Fruit fly (Drosophila melanogaster): Measurements from ENCODE around the gene Alms1a.

Alms1a gene

DNA sequence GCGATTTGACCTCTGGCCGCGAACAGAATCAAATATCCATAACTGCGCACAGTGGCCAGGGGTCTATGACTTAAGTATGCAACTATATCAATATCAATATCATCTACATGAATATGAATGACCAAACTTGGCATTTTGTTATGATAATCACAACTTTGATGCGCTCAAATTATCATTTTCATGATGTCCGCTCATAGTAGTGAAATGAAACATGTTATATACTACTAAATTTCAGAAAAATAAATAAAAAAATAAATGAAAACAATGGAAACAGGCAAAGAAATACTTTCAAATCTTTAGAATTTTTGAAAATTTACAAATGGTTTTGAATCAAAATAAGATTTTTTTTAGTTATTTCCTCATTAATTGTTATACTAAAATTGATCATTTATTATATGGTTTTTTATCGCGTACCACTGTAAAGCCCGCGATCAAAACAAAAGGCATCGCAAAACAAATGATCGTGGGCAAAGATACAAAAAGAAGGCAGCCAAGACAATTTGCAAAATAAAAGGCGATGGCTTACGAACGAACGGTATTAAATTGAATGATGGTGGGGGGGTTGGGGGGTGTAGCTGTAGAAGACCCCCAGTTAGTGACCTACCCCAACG is 24.9 kb upstream of the Alms1a start:
- TF ChIP-seq Crg-1 (GFP tag; optimal IDR thresholded peaks at IDR 0.05) (no peak), Hr96 (GFP tag; optimal IDR thresholded peaks at IDR 0.05) (no peak)

DNA sequence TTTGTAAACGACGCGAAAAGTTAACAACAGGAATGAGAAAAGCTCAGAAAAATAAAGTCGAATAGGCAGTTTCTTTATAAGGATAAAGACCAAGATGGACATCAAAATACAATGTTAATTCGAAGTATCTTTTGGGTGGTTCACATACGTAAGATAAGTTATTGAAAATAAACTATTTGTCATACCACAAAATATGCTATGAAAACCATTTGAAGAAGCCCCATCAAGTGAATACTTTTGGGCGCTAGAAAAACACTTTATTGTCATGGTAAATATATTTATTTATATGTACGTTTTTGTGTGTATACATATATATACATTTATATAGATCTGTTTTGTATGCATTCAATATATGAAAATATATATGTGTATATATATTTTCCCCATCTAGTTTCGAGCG is 22.1 kb upstream of the Alms1a start:
- TF ChIP-seq bab1 (GFP tag; optimal IDR thresholded peaks at IDR 0.05): peak; percentile 13
- no peak for TF ChIP-seq Crg-1 (GFP tag; optimal IDR thresholded peaks at IDR 0.05)

DNA sequence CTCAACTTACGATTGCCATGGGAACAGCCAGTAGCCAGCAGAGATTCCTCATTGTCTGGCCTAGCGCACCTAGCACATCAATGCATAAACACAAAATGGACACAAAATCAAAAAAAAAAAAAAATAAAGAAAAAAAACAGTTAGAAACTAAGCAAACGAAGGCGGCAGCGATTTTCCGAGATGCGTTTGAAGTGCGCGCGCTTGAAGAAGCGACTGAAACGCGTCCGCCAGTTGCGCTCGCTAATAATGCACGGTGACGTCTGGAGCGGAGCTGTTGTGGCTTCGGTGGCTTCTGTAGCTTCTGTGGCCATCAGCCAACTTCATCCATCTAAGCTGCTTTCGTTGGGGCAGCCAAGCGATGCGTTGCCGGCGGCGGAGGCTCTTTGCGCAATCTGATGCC is 18.6 kb upstream of the Alms1a start, which contains the start of gene CG15473:
CG15473 (minus strand) TSS at position 101 of the 400 bp plus-strand sequence.
- TF ChIP-seq toe (GFP tag; optimal IDR thresholded peaks at IDR 0.05) (no peak), Clk (GFP tag; optimal IDR thresholded peaks at IDR 0.05) (no peak), Mnt (GFP tag; optimal IDR thresholded peaks at IDR 0.05) (no peak), CG7045 (GFP tag; optimal IDR thresholded peaks at IDR 0.05) (no peak)

DNA sequence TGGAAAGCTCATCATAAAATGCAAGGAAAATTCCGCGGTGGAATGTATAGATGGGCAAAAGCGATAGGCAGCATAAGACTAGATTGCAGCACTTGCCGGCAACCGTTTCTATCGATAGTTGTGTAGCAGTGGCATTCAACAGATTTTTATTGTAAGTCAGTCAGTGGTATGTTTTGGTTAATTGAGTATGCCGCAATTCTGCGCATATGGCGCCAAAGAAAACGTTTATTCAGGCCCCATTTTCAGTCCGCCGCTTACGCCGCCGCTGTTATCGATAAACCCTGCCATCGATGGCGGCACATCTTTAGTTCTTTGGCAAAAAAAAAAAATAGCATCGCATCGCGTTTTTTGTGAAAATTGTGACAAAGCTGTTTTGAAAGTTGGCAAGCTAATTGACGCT is 13.9 kb upstream of the Alms1a start, which contains the start of the genes Cbp80 and Torsin:
Cbp80 (plus strand) TSS at position 265 of the 400 bp plus-strand sequence.
Torsin (minus strand) TSS at position 282 of the 400 bp plus-strand sequence.
- TF ChIP-seq Clk (GFP tag; optimal IDR thresholded peaks at IDR 0.05): no peak
- TF ChIP-seq cnc (optimal IDR thresholded peaks at IDR 0.05): no peak
- TF ChIP-seq kay (GFP tag; ENCODE audit: borderline replicate concordance): no peak
- TF ChIP-seq ovo (GFP tag; optimal IDR thresholded peaks at IDR 0.05): no peak
- peak; percentile 5 for TF ChIP-seq CG14711 (tag; optimal IDR thresholded peaks at IDR 0.05)
- TF ChIP-seq CG5204 (GFP tag; optimal IDR thresholded peaks at IDR 0.05): no peak
- TF ChIP-seq CG7101 (tag; optimal IDR thresholded peaks at IDR 0.05): no peak
- TF ChIP-seq CG12768 (GFP tag; optimal IDR thresholded peaks at IDR 0.05): no peak
- peak; percentile 86 for TF ChIP-seq tj (GFP tag; optimal IDR thresholded peaks at IDR 0.05)
- TF ChIP-seq CG33017 (tag; optimal IDR thresholded peaks at IDR 0.05): no peak
- TF ChIP-seq Crg-1 (GFP tag; optimal IDR thresholded peaks at IDR 0.05): no peak
- peak; percentile 23 for TF ChIP-seq Mnt (GFP tag; optimal IDR thresholded peaks at IDR 0.05)
- TF ChIP-seq cic (GFP tag; optimal IDR thresholded peaks at IDR 0.05): no peak
- no peak for TF ChIP-seq Hr96 (GFP tag; optimal IDR thresholded peaks at IDR 0.05)
- no peak for TF ChIP-seq toe (GFP tag; optimal IDR thresholded peaks at IDR 0.05)
- TF ChIP-seq bab1 (GFP tag; optimal IDR thresholded peaks at IDR 0.05): peak; percentile 63
- TF ChIP-seq CG7045 (GFP tag; optimal IDR thresholded peaks at IDR 0.05): no peak
- peak; percentile 3 for TF ChIP-seq CG1620 (GFP tag; optimal IDR thresholded peaks at IDR 0.05)
- TF ChIP-seq pad (GFP tag; optimal IDR thresholded peaks at IDR 0.05): no peak
- peak; percentile 28 for TF ChIP-seq CG11617 (GFP tag; optimal IDR thresholded peaks at IDR 0.05)

DNA sequence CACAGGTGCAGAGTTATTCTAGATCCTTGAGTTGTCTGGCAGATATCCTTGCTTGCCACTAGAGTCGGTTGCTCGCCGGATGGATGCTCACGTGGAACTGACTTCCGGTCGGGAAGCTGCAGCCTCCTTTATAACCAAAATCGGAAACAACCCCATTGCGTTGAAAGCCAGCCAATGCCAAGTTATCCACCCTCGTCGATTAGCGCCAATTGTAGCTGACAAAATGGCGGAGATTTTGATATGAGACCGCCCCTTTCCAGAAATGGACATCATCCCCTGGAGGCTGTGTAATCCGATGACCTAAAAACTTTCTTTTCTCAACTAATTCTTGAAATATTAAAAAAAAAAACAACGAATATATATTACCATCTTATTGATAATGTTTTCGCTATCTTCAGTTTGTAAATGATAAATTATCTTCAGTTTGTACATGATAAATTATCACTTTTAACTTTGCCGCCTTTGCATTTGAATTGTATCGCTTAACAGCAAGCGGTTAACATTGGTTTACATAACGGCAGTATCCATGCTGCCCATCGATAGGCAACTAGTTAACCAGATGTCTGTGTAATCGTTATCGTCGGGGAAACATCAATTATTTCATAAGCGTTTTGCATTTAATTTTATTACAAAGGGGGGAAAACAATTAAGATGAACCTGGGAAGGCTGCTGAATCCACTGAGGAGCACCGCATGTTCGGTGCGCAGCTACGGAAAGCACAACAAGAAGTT is 11.7 kb upstream of the Alms1a start, which contains the start of the genes HLH4C and mRpL30:
HLH4C (minus strand) TSS at position 99 of the 731 bp plus-strand sequence.
mRpL30 (plus strand) TSS at position 556 of the 731 bp plus-strand sequence.
- TF ChIP-seq Hr96 (GFP tag; optimal IDR thresholded peaks at IDR 0.05): no peak
- no peak for TF ChIP-seq bab1 (GFP tag; optimal IDR thresholded peaks at IDR 0.05)
- TF ChIP-seq kay (GFP tag; ENCODE audit: borderline replicate concordance): no peak

DNA sequence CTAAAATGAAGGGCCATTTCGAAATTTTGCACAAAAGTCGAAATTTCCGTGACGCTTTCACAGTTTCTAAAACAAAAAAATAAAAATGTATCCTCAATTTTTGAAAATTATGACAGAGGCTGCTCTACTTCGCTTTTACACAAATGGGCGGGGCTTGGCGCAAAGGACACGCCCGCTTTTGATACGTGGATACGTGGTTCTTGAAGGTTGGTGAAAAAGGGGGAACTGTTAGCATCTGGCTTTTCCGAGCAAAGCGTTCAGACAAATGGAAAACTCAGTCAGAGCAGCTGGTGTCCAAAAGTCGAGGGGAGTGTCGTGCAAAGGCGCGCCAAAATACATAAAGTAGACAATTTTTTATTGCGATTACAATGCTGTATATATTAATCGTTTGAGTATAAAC is 9.0 kb upstream of the Alms1a start, which contains the start of gene CG3062:
CG3062 (minus strand) TSS at position 101 of the 400 bp plus-strand sequence.
- no peak for TF ChIP-seq CG1620 (GFP tag; optimal IDR thresholded peaks at IDR 0.05)
- TF ChIP-seq Mnt (GFP tag; optimal IDR thresholded peaks at IDR 0.05): no peak
- TF ChIP-seq Hr96 (GFP tag; optimal IDR thresholded peaks at IDR 0.05): no peak
- TF ChIP-seq CG12768 (GFP tag; optimal IDR thresholded peaks at IDR 0.05): no peak
- TF ChIP-seq CG7101 (tag; optimal IDR thresholded peaks at IDR 0.05): no peak

DNA sequence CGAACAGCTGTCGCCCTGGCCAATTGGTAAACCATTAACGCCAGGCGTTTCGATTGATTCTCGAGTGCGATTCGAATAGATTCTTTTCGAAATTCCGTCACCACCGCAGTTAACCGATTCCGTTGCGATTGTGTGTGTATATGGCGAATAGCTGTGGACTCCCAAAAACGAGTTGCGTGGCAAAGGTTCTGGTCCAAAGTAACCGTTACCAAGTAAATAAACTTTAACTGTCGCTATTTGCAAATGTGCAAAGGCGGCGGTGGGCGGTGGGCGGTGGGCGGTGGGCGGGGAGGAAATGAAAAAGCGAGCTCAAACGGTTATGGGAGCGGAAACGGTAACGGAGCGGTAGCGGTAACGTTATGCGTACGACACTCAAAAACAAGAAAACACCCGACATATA is 8.1 kb upstream of the Alms1a start, which contains the start of gene CG3081:
CG3081 (minus strand) TSS at position 101 of the 400 bp plus-strand sequence.
- no peak for TF ChIP-seq toe (GFP tag; optimal IDR thresholded peaks at IDR 0.05)
- no peak for TF ChIP-seq pad (GFP tag; optimal IDR thresholded peaks at IDR 0.05)
- no peak for TF ChIP-seq CG7101 (tag; optimal IDR thresholded peaks at IDR 0.05)
- no peak for TF ChIP-seq CG11617 (GFP tag; optimal IDR thresholded peaks at IDR 0.05)
- no peak for TF ChIP-seq CG33017 (tag; optimal IDR thresholded peaks at IDR 0.05)
- TF ChIP-seq CG7045 (GFP tag; optimal IDR thresholded peaks at IDR 0.05): no peak
- TF ChIP-seq Mnt (GFP tag; optimal IDR thresholded peaks at IDR 0.05): no peak
- TF ChIP-seq CG5204 (GFP tag; optimal IDR thresholded peaks at IDR 0.05): no peak
- no peak for TF ChIP-seq cnc (optimal IDR thresholded peaks at IDR 0.05)
- TF ChIP-seq tj (GFP tag; optimal IDR thresholded peaks at IDR 0.05): no peak
- no peak for TF ChIP-seq bab1 (GFP tag; optimal IDR thresholded peaks at IDR 0.05)
- TF ChIP-seq CG14711 (tag; optimal IDR thresholded peaks at IDR 0.05): no peak
- TF ChIP-seq Crg-1 (GFP tag; optimal IDR thresholded peaks at IDR 0.05): no peak
- no peak for TF ChIP-seq CG1620 (GFP tag; optimal IDR thresholded peaks at IDR 0.05)
- TF ChIP-seq ovo (GFP tag; optimal IDR thresholded peaks at IDR 0.05): no peak
- TF ChIP-seq CG12768 (GFP tag; optimal IDR thresholded peaks at IDR 0.05): no peak
- no peak for TF ChIP-seq cic (GFP tag; optimal IDR thresholded peaks at IDR 0.05)
